Fruit fly (Drosophila melanogaster): ENCODE measurements around the gene CG31415.
A peak's percentile ranks its signal among the peaks of the same experiment; 100 is the strongest.

The CG31415 gene

DNA sequence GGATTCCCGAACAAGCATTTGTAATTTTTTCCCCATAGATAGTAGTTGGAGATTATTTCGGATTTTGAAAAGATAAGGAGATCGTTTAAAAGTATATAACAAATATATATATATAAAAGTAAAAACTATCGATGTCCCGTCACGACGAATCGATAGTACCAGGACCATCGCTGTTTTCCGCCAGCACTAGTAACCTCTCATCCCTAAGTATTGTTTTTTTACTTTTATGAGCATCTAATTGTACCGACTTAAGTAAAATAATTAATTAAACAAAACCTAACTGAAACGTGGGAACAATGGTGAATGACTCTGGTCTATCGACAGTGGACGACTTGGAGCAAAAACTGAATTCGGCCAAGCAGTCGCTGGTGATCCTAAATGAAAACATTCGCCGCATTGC lies 2.6 kb upstream of the CG31415 start, which contains the start of gene Pnn (continued):
- peak; percentile 77 for TF ChIP-seq CG4617 (GFP tag; optimal IDR thresholded peaks at IDR 0.05; ENCODE audit: borderline replicate concordance)

DNA sequence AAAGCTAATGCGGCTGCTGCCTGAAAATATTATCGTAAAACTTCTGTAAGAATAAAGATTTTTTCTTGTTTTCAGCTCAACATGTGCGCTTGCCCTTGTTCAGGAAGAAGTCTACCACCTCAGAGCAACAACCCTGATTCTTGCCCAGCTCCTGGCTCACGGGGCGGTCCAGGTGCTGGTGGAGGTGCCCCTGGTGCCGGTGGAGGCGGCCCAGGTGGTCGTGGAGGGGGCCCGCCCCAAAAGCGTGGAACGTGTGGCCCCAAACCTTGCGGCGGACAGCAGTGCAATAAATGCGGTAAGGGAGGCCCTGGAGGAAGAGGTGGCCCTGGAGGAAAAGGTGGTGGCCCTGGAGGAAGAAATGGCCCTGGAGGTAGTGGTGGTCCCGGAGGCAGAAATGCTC lies 678 bp downstream of the CG31415 start:
- no peak for TF ChIP-seq seq (GFP tag; IDR thresholded peaks at IDR 0.05)
- TF ChIP-seq unc-4 (GFP tag; IDR thresholded peaks at IDR 0.05; ENCODE audit: partially characterized antibody), result no peak
- TF ChIP-seq NK7.1 (GFP tag; optimal IDR thresholded peaks at IDR 0.05), result no peak
- TF ChIP-seq CG6813 (GFP tag; optimal IDR thresholded peaks at IDR 0.05), result no peak
- 0 out of 3 replicates have a peak, but pooled peaks have one; percentile 33 for TF ChIP-seq CG34422 (GFP tag; IDR thresholded peaks at IDR 0.05)
- TF ChIP-seq CG15601 (tag; optimal IDR thresholded peaks at IDR 0.05), result no peak
- no peak for TF ChIP-seq knrl (GFP tag; IDR thresholded peaks at IDR 0.05; ENCODE audit: partially characterized antibody)
- peak; percentile 55 for TF ChIP-seq Ets65A (GFP tag)
- TF ChIP-seq lola (GFP tag; optimal IDR thresholded peaks at IDR 0.05), result no peak

DNA sequence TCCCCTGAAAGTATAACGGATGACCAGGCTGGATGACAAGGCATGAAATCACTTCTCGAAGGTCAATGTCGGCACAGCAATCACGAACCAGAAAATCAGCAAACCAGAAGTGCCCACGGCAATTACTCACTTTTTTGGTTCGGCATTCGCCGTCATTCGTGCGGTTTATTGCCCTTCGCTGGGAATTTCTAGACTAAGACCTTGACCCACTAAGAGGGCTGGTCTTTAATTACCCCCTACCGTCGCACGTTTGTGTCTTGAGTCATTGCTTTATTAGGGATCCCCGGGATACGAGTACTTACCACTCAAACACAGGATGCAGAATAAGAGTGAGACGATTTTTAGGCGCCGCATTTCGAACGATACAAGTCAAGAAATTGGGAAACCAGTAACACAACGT lies 2.1 kb downstream of the CG31415 start:
- TF ChIP-seq cad (GFP tag; optimal IDR thresholded peaks at IDR 0.05), result peak; percentile 53
- 0 out of 4 replicates have a peak, but pooled peaks have one; percentile 5 for TF ChIP-seq chinmo (GFP tag; IDR thresholded peaks at IDR 0.05; ENCODE audit: partially characterized antibody)
- no peak for TF ChIP-seq Ada2b (GFP tag; IDR thresholded peaks at IDR 0.05)
- TF ChIP-seq sd (tag; optimal IDR thresholded peaks at IDR 0.05), result peak; percentile 1

DNA sequence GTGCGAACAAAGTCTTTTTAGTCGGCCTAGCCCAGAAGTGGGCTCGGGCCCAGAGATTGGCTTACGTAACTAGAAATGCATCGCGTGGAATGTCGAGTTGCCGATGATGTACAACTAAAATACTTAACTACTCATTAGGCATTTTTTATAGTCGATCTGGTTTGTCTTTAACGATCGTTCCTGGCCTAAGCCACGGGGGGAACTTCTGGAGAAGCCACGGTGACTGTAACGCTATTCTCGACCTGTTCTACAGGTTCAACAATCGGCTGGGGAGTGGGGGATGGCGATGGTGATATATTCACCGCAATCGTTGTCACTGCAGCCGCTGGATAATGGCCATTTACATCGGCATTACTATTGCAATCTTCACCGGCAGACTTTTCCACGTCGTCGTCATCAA lies 3.0 kb downstream of the CG31415 start, which contains the start of gene CG34409:
CG34409 (minus strand) TSS at position 101 of the 400 bp plus-strand sequence.
- peak in 1 of 2 experiments; percentile 40 for TF ChIP-seq Pdp1 (GFP tag; optimal IDR thresholded peaks at IDR 0.05)
- no peak for TF ChIP-seq HHEX (GFP tag; optimal IDR thresholded peaks at IDR 0.05)

DNA sequence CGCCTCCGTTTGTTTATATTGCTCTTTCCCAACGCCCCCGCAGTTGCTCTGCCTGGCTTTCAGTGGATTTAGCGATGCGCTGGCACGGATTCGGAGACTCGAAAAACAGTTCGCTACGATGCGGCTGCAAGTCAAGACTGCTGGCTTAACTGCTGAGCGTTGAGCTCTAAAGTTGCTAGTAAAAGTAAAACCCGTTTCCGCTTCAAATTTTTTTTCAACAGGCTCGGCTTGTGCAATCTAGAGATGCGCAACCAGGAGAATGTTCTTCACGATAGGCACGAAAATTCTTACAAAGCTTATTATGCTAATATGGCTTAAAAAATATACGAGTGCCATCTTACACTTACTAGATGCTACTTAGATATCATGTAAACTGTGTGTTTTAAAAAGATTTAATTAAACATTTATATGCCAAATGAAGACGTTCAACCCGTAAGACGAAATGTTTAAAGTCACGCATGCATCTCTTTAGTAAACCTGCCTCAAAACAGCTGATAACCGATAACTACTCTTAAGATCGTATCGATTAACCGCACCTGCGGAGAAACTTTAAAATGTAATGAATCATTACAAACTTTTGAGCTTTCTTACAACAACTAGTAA lies 4.1 kb downstream of the CG31415 start, which contains the start of gene CG12948:
CG12948 (minus strand) TSS at position 473 of the 603 bp plus-strand sequence.
- TF ChIP-seq pnt (GFP tag; optimal IDR thresholded peaks at IDR 0.05) (peak; percentile 25), salm (tag; optimal IDR thresholded peaks at IDR 0.05) (no peak), sob (GFP tag; IDR thresholded peaks at IDR 0.05) (peak; percentile 60), aop (GFP tag; IDR thresholded peaks at IDR 0.05) (no peak), gsb-n (tag; optimal IDR thresholded peaks at IDR 0.05) (no peak), Deaf1 (tag; optimal IDR thresholded peaks at IDR 0.05) (no peak), wdn (GFP tag; IDR thresholded peaks at IDR 0.05) (no peak), Hr3 (GFP tag; optimal IDR thresholded peaks at IDR 0.05) (peak; percentile 22), CG10565 (GFP tag; optimal IDR thresholded peaks at IDR 0.05) (no peak), pan (optimal IDR thresholded peaks at IDR 0.05) (no peak), pan (GFP tag; optimal IDR thresholded peaks at IDR 0.05 in 1 of 2, IDR thresholded peaks at IDR 0.05 in 1 of 2) (no peak), Dfd (GFP tag; optimal IDR thresholded peaks at IDR 0.05) (no peak), CG4328 (GFP tag; optimal IDR thresholded peaks at IDR 0.05) (no peak), CG11723 (GFP tag; optimal IDR thresholded peaks at IDR 0.05) (no peak), CG1529 (GFP tag; optimal IDR thresholded peaks at IDR 0.05) (peak; percentile 13), ash1 (GFP tag; optimal IDR thresholded peaks at IDR 0.05) (no peak), bsh (GFP tag; optimal IDR thresholded peaks at IDR 0.05) (peak in 1 of 2 experiments; percentile 45), CG9932 (GFP tag; IDR thresholded peaks at IDR 0.05) (peak; percentile 77), CG6654 (GFP tag; optimal IDR thresholded peaks at IDR 0.05) (no peak), CG1233 (GFP tag; optimal IDR thresholded peaks at IDR 0.05) (no peak), CG33213 (GFP tag; optimal IDR thresholded peaks at IDR 0.05) (peak; percentile 30), Nf-YC (tag; optimal IDR thresholded peaks at IDR 0.05) (no peak), mld (GFP tag; IDR thresholded peaks at IDR 0.05; ENCODE audit: partially characterized antibody) (peak; percentile 79; the same call in 1 of the 3 replicates), Ets65A (GFP tag) (peak; percentile 73), CG1832 (GFP tag; optimal IDR thresholded peaks at IDR 0.05) (no peak), CG15514 (GFP tag; optimal IDR thresholded peaks at IDR 0.05) (peak; percentile 61), dm (GFP tag; optimal IDR thresholded peaks at IDR 0.05) (peak; percentile 22), Ets97D (GFP tag; optimal IDR thresholded peaks at IDR 0.05) (peak; percentile 46)
